Worm (Caenorhabditis elegans): ENCODE data around the gene T07A9.15.

DNA sequence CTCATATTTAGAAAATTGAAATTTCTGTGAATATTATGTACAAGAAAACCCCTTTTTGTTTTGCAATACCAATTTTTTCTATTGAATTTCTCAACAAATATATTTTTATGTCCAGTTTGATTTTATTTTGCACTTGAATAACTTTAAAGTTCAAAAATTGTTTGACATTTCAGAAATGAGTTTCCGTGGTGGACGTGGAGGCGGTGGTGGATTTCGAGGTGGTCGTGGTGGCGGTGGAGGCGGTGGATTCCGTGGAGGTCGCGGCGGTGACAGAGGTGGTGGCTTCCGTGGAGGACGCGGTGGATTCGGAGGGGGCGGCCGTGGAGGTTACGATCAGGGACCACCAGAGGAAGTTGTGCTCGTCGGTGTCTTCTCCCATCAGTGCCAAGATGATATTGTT, 32.6 kb upstream of the T07A9.15 start, which contains the start of gene garr-1:
- TF ChIP-seq jun-1 (tag; optimal IDR thresholded peaks at IDR 0.05), result no peak
- TF ChIP-seq nhr-77 (tag; optimal IDR thresholded peaks at IDR 0.05), result no peak
- TF ChIP-seq lin-39 (tag; optimal IDR thresholded peaks at IDR 0.05), result no peak
- TF ChIP-seq nhr-237 (tag; optimal IDR thresholded peaks at IDR 0.05), result no peak
